Worm (Caenorhabditis elegans) whole organism, L2 larva: ENCODE results near the gene srd-39.

ENCODE experiments used
- ZK546.5 ChIP-seq: sonication (generic microtip); optimal IDR thresholded peaks from 2 replicates; lab custom pipeline; 2017; ENCODE audit warnings: missing biosample characterization, missing genetic modification characterization
- aly-2 ChIP-seq: fragments of 150-350 bp; optimal IDR thresholded peaks from 2 replicates; lab custom pipeline; 2014; ENCODE audit warnings: missing biosample characterization, missing genetic modification characterization
- elt-1 ChIP-seq: fragments of 150-350 bp; optimal IDR thresholded peaks from 2 replicates; lab custom pipeline; 2014; ENCODE audit warnings: missing biosample characterization, missing genetic modification characterization
- elt-3 ChIP-seq: sonication (generic microtip); optimal IDR thresholded peaks from 2 replicates; lab custom pipeline; 2017; ENCODE audit warnings: missing biosample characterization, missing genetic modification characterization
- fos-1 ChIP-seq: fragments of 150-350 bp; optimal IDR thresholded peaks from 2 replicates; lab custom pipeline; 2014; ENCODE audit warnings: missing biosample characterization, missing genetic modification characterization
- nhr-6 ChIP-seq: fragments of 150-350 bp; optimal IDR thresholded peaks from 2 replicates; lab custom pipeline; 2014; ENCODE audit warnings: missing biosample characterization, missing genetic modification characterization
- nhr-77 ChIP-seq: fragments of 150-350 bp; optimal IDR thresholded peaks from 2 replicates; lab custom pipeline; 2014; ENCODE audit warnings: missing biosample characterization, missing genetic modification characterization
- skn-1 ChIP-seq: sonication (generic microtip); optimal IDR thresholded peaks from 2 replicates; lab custom pipeline; 2017; ENCODE audit warnings: missing biosample characterization, missing genetic modification characterization
- unc-39 ChIP-seq: fragments of 150-350 bp; optimal IDR thresholded peaks from 2 replicates; lab custom pipeline; 2014; ENCODE audit warnings: missing biosample characterization, missing genetic modification characterization

DNA sequence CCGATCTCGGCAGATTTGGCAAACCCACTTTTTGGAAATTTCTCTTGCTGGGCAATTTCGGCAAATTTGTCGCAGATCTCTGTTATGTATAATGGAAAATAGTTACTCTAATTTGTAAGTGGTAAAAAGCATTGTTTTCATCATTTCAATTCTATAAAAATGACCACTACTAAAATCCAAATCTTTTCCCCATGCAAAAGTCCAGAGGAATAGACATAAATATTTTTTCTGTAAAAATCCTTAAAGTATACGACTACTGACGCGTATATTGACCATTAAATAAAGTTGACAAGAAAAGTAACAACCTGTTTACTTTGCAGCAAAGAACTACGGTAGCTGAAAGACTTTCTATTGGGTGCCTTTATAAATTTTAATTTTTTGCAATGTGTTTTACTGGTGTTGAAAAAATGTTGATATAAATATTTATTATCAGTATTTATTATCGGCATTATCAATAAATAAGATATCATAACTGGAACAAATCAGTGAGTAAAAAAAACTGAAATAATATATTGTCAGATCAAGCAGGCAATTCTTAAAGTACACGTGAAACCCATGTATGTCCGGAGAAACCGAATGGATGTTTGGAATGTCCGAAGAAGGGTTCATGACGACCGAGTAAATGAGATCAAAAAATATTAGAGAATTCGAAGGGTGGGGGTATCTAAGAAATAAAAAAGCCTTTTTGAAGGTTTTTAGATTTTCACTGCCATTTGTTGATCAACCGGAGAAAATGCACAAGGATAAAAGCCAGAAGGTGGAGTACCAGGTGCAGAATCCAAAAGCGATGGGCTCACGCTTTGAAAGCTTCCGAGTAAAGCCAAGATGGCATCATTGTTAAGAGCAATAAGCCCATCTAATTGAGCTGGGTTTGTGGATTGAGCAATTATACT, 49.1 kb upstream of the srd-39 start:
- TF ChIP-seq elt-3 (tag; lab: Kevin White, UChicago) (no peak), nhr-6 (tag; lab: Kevin White, UChicago) (no peak), unc-39 (tag; lab: Kevin White, UChicago) (no peak), nhr-77 (tag; lab: Kevin White, UChicago) (no peak), elt-1 (tag; lab: Kevin White, UChicago) (no peak), fos-1 (tag; lab: Kevin White, UChicago) (no peak), ZK546.5 (tag; lab: Kevin White, UChicago) (no peak), aly-2 (tag; lab: Kevin White, UChicago) (no peak), skn-1 (tag; lab: Kevin White, UChicago) (no peak)
